Fruit fly (Drosophila melanogaster): ENCODE results near the gene mesh.

DNA sequence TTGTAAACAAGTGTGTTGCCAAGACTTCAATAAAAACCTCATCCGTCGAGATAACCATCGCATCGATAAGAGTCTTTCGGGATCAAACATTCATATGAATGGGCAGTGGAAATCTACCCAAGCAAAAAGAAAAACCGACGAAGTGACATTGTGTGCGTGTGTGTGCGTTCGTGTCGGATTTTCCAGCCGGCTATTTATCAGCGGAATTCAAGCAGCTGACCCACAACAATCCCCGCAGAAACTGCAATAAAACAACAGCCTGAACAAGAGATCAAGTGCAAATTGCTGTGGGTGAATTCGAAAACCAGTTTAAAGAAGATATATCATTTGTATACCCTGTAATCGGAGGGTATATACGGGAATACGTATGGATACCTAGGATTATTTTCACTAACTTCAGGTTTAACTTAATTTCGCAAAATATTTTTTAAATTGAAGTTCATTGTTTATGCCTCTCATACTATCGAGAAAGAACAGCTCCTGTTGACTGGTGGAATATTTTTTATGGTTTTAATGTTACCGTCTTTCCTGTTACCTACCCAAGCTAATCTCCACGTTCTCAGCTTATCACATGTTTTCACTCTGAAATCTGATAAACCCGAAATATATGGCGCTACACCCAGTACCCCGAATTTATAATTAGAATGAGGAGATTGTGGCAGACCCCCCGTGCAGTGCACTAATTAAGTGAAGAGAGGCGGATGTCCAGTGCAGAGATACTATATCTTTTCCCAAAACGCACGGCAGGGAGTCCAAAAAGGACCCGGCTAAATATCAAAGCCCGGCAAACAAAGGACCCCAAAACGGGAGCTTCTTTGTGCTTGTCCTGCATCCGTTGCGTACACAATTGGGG is 1.8 kb upstream of the mesh start:
- TF ChIP-seq Hr78 (GFP tag; optimal IDR thresholded peaks at IDR 0.05) (no peak), ey (GFP tag; optimal IDR thresholded peaks at IDR 0.05) (no peak), sv (GFP tag; optimal IDR thresholded peaks at IDR 0.05) (no peak), psq (GFP tag; optimal IDR thresholded peaks at IDR 0.05) (no peak), CrebA (GFP tag; optimal IDR thresholded peaks at IDR 0.05; ENCODE audit: borderline replicate concordance) (no peak), Dfd (GFP tag; optimal IDR thresholded peaks at IDR 0.05) (no peak), h (GFP tag; optimal IDR thresholded peaks at IDR 0.05) (peak; percentile 56)
